Worm (Caenorhabditis elegans) whole organism, midembryonic: ENCODE measurements around the gene T10G3.3.
"Not testable (repeated sequence)": the region's sequence is repeated elsewhere in the genome, so short reads cannot be mapped to it uniquely, and the experiment has no call there.

Experiments
- T22C8.4 ChIP-seq: fragments of 200-800 bp; sonication (Bioruptor generic); IDR thresholded peaks from 2 replicates; pipeline ENCODE4 v1.3.6; 2022; ENCODE audit warnings: missing genetic modification characterization, missing compliant biosample characterization
- cog-1 ChIP-seq: sonication (generic microtip); optimal IDR thresholded peaks from 2 replicates; lab custom pipeline; 2016; ENCODE audit warnings: missing genetic modification characterization, missing compliant biosample characterization
- flt-1 ChIP-seq: fragments of 200-800 bp; sonication (Bioruptor generic); IDR thresholded peaks from 2 replicates; pipeline ENCODE4 v1.3.6; 2022; ENCODE audit warnings: missing genetic modification characterization, missing compliant biosample characterization
- klf-2 ChIP-seq: fragments of 200-800 bp; sonication (Bioruptor generic); conservative IDR thresholded peaks from 2 replicates; pipeline ENCODE4 v1.3.6; 2022; ENCODE audit warnings: missing genetic modification reagents, missing genetic modification characterization, missing compliant biosample characterization
- med-1 ChIP-seq: sonication (generic microtip); optimal IDR thresholded peaks from 2 replicates; lab custom pipeline; 2017; ENCODE audit warnings: missing genetic modification characterization, mild to moderate bottlenecking, missing compliant biosample characterization, antibody characterized with exemption, missing genetic modification reagents; ENCODE audit not compliant: insufficient read depth
- ref-1 ChIP-seq: fragments of 200-800 bp; sonication (Bioruptor generic); conservative IDR thresholded peaks from 2 replicates; pipeline ENCODE4 v1.3.6; 2022; ENCODE audit warnings: missing genetic modification reagents, missing genetic modification characterization, missing compliant biosample characterization
- ztf-23 ChIP-seq: fragments of 200-800 bp; sonication (Bioruptor generic); IDR thresholded peaks from 2 replicates; pipeline ENCODE4 v1.3.6; 2022; ENCODE audit warnings: missing genetic modification reagents, missing genetic modification characterization, missing compliant biosample characterization
- ztf-29 ChIP-seq: fragments of 200-800 bp; sonication (Bioruptor generic); IDR thresholded peaks from 2 replicates; pipeline ENCODE4 v1.3.6; 2022; ENCODE audit warnings: missing genetic modification reagents, missing genetic modification characterization, missing compliant biosample characterization

DNA sequence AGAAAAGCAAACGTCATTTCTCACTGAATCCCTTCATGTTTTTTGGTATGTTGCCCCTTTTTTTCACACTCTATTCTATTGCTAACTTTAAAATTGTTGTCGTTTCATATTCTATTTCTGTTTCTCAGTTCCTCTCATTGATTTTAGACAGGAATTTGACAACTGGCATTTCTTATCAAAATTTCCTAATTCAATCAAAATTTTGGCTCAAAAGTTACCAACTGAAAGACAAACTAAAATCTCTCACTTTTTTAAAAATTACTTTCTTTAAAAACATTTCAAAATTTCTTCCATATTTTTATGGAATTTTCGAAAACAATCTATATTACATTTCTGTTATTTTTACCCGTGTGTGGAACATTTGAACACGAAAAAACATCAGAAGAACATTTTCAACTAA is 46.5 kb downstream of the T10G3.3 start, which contains the start of gene Y2H9A.6:
- not testable (repeated sequence) for TF ChIP-seq flt-1 (GFP tag; lab: Robert Waterston, UW); T22C8.4; cog-1 (tag; lab: Kevin White, UChicago); med-1; ztf-29; ztf-23; ref-1 (GFP tag; lab: Robert Waterston, UW); klf-2 (GFP tag; lab: Robert Waterston, UW)
